Fruit fly (Drosophila melanogaster) whole organism, prepupa: ENCODE measurements around the gene Ire1.

Experiments
- CG10631 ChIP-seq: fragments of 200-800 bp; sonication (Bioruptor generic); optimal IDR thresholded peaks from 2 replicates; lab custom pipeline; 2016; ENCODE audit warnings: missing biosample characterization, missing genetic modification characterization
- CG11294 ChIP-seq: fragments of 200-800 bp; sonication (Bioruptor generic); IDR thresholded peaks from 2 replicates; pipeline ENCODE4 v1.3.6; 2022; ENCODE audit warnings: missing biosample characterization, missing genetic modification characterization
- CG11902 ChIP-seq: fragments of 200-800 bp; sonication (Bioruptor generic); optimal IDR thresholded peaks from 3 replicates; lab custom pipeline; 2016; ENCODE audit warnings: missing biosample characterization, missing genetic modification characterization
- CG15336 ChIP-seq: fragments of 200-800 bp; sonication (Bioruptor generic); IDR thresholded peaks from 2 replicates; pipeline ENCODE4 v1.3.6; 2022; ENCODE audit warnings: missing biosample characterization, missing genetic modification characterization
- CG16779 ChIP-seq: fragments of 200-800 bp; sonication (Bioruptor generic); optimal IDR thresholded peaks from 3 replicates; lab custom pipeline; 2017; ENCODE audit warnings: missing biosample characterization, mild to moderate bottlenecking, missing genetic modification characterization
- CG3032 ChIP-seq: fragments of 200-800 bp; optimal IDR thresholded peaks from 2 replicates; lab custom pipeline; 2019; ENCODE audit warnings: missing biosample characterization, mild to moderate bottlenecking, missing genetic modification characterization, moderate library complexity
- CG31627 ChIP-seq: fragments of 200-800 bp; sonication (Bioruptor generic); optimal IDR thresholded peaks from 3 replicates; lab custom pipeline; 2016; ENCODE audit warnings: missing biosample characterization, missing genetic modification characterization
- CG32006 ChIP-seq: fragments of 200-800 bp; sonication (Bioruptor generic); optimal IDR thresholded peaks from 3 replicates; lab custom pipeline; 2017; ENCODE audit warnings: missing biosample characterization, mild to moderate bottlenecking, missing genetic modification characterization
- CG34406 ChIP-seq: fragments of 200-800 bp; sonication (Bioruptor generic); optimal IDR thresholded peaks from 3 replicates; lab custom pipeline; 2016; ENCODE audit warnings: missing biosample characterization, missing genetic modification characterization
- CG3919 ChIP-seq: fragments of 200-800 bp; sonication (Bioruptor generic); optimal IDR thresholded peaks from 3 replicates; lab custom pipeline; 2016; ENCODE audit warnings: missing biosample characterization, missing genetic modification characterization
- CG6163 ChIP-seq: fragments of 200-800 bp; sonication (Bioruptor generic); IDR thresholded peaks from 3 replicates; pipeline ENCODE4 v1.3.6; 2022; ENCODE audit warnings: missing biosample characterization, missing genetic modification characterization
- CG6276 ChIP-seq: fragments of 200-800 bp; sonication (Bioruptor generic); optimal IDR thresholded peaks from 2 replicates; lab custom pipeline; 2017; ENCODE audit warnings: missing biosample characterization, mild to moderate bottlenecking, missing genetic modification characterization
- CG8119 ChIP-seq: fragments of 200-800 bp; sonication (Bioruptor generic); IDR thresholded peaks from 3 replicates; pipeline ENCODE4 v1.3.6; 2022; ENCODE audit warnings: missing biosample characterization, missing genetic modification characterization
- CG8319 ChIP-seq: fragments of 200-800 bp; sonication (Bioruptor generic); optimal IDR thresholded peaks from 3 replicates; lab custom pipeline; 2016; ENCODE audit warnings: missing biosample characterization, missing genetic modification characterization
- CG9139 ChIP-seq: fragments of 200-800 bp; sonication (Bioruptor generic); optimal IDR thresholded peaks from 3 replicates; lab custom pipeline; 2017; ENCODE audit warnings: missing biosample characterization, mild to moderate bottlenecking, missing genetic modification characterization
- Eip75B ChIP-seq: fragments of 200-800 bp; sonication (Bioruptor generic); optimal IDR thresholded peaks from 3 replicates; lab custom pipeline; 2016; ENCODE audit warnings: missing biosample characterization, missing genetic modification characterization
- Eip78C ChIP-seq: fragments of 200-800 bp; sonication (Bioruptor generic); peaks from one replicate; lab custom pipeline; 2016; ENCODE audit warnings: missing biosample characterization, missing genetic modification characterization
- Eip93F ChIP-seq: fragments of 200-800 bp; sonication (Bioruptor generic); optimal IDR thresholded peaks from 2 replicates; lab custom pipeline; 2016; ENCODE audit warnings: missing biosample characterization, mild to moderate bottlenecking, missing genetic modification characterization
- Ets21C ChIP-seq: fragments of 200-800 bp; sonication (Bioruptor generic); optimal IDR thresholded peaks from 3 replicates; lab custom pipeline; 2016; ENCODE audit warnings: missing biosample characterization, missing genetic modification characterization
- Ets96B ChIP-seq: fragments of 200-800 bp; optimal IDR thresholded peaks from 2 replicates; lab custom pipeline; 2019; ENCODE audit warnings: missing biosample characterization, mild to moderate bottlenecking, missing genetic modification characterization, moderate library complexity
- Gug ChIP-seq: fragments of 200-800 bp; sonication (Bioruptor generic); IDR thresholded peaks from 2 replicates; pipeline ENCODE4 v1.3.6; 2022; ENCODE audit warnings: missing biosample characterization, missing genetic modification characterization
- Hr38 ChIP-seq: sonication (Bioruptor generic); optimal IDR thresholded peaks from 2 replicates; lab custom pipeline; 2016; ENCODE audit warnings: missing biosample characterization, missing genetic modification characterization
- Hr4 ChIP-seq: fragments of 200-800 bp; sonication (Bioruptor generic); optimal IDR thresholded peaks from 3 replicates; lab custom pipeline; 2016; ENCODE audit warnings: missing biosample characterization, missing genetic modification characterization
- Lpt ChIP-seq: fragments of 200-800 bp; sonication (Bioruptor generic); optimal IDR thresholded peaks from 3 replicates; lab custom pipeline; 2016; ENCODE audit warnings: missing biosample characterization, missing genetic modification characterization
- OdsH ChIP-seq: fragments of 200-800 bp; sonication (Bioruptor generic); optimal IDR thresholded peaks from 3 replicates; lab custom pipeline; 2016; ENCODE audit warnings: missing biosample characterization, missing genetic modification characterization
- Smox ChIP-seq: fragments of 200-800 bp; sonication (Bioruptor generic); optimal IDR thresholded peaks from 3 replicates; lab custom pipeline; 2016; ENCODE audit warnings: missing biosample characterization, missing genetic modification characterization
- Sox102F ChIP-seq: fragments of 200-800 bp; sonication (Bioruptor generic); optimal IDR thresholded peaks from 2 replicates; lab custom pipeline; 2016; ENCODE audit warnings: missing biosample characterization, mild to moderate bottlenecking, missing genetic modification characterization
- Sox15 ChIP-seq: fragments of 200-800 bp; sonication (Bioruptor generic); optimal IDR thresholded peaks from 3 replicates; lab custom pipeline; 2016; ENCODE audit warnings: missing biosample characterization, missing genetic modification characterization
- achi ChIP-seq: fragments of 200-800 bp; sonication (Bioruptor generic); optimal IDR thresholded peaks from 3 replicates; lab custom pipeline; 2016; ENCODE audit warnings: missing biosample characterization, missing genetic modification characterization
- acj6 ChIP-seq: fragments of 200-800 bp; sonication (Bioruptor generic); optimal IDR thresholded peaks from 3 replicates; lab custom pipeline; 2016; ENCODE audit warnings: missing biosample characterization, missing genetic modification characterization
- cyc ChIP-seq: fragments of 200-800 bp; sonication (Bioruptor generic); optimal IDR thresholded peaks from 3 replicates; lab custom pipeline; 2016; ENCODE audit warnings: missing biosample characterization, missing genetic modification characterization
- dac ChIP-seq: fragments of 200-800 bp; sonication (Bioruptor generic); optimal IDR thresholded peaks from 2 replicates; lab custom pipeline; 2017; ENCODE audit warnings: missing biosample characterization, mild to moderate bottlenecking, missing genetic modification characterization
- dsx ChIP-seq: fragments of 200-800 bp; optimal IDR thresholded peaks from 3 replicates; lab custom pipeline; 2019; ENCODE audit warnings: missing biosample characterization, mild to moderate bottlenecking, missing genetic modification characterization, moderate library complexity; ENCODE audit not compliant: poor library complexity, severe bottlenecking
- eg ChIP-seq: fragments of 200-800 bp; sonication (Bioruptor generic); IDR thresholded peaks from 3 replicates; pipeline ENCODE4 v1.3.6; 2022; ENCODE audit warnings: missing biosample characterization, missing genetic modification characterization
- esn ChIP-seq: fragments of 200-800 bp; sonication (Bioruptor generic); optimal IDR thresholded peaks from 2 replicates; lab custom pipeline; 2016; ENCODE audit warnings: missing biosample characterization, mild to moderate bottlenecking, missing genetic modification characterization, moderate library complexity
- fd59A ChIP-seq: fragments of 200-800 bp; sonication (Bioruptor generic); optimal IDR thresholded peaks from 2 replicates; lab custom pipeline; 2017; ENCODE audit warnings: missing biosample characterization, mild to moderate bottlenecking, missing genetic modification characterization, missing genetic modification reagents
- fd85E ChIP-seq: fragments of 200-800 bp; sonication (Bioruptor generic); optimal IDR thresholded peaks from 3 replicates; lab custom pipeline; 2016; ENCODE audit warnings: missing biosample characterization, missing genetic modification characterization
- fkh ChIP-seq: fragments of 200-800 bp; sonication (Bioruptor generic); optimal IDR thresholded peaks from 3 replicates; lab custom pipeline; 2017; ENCODE audit warnings: missing biosample characterization, mild to moderate bottlenecking, missing genetic modification characterization, moderate library complexity
- lz ChIP-seq: fragments of 200-800 bp; sonication (Bioruptor generic); optimal IDR thresholded peaks from 3 replicates; lab custom pipeline; 2016; ENCODE audit warnings: missing biosample characterization, missing genetic modification characterization
- net ChIP-seq: fragments of 200-800 bp; sonication (Bioruptor generic); optimal IDR thresholded peaks from 3 replicates; lab custom pipeline; 2016; ENCODE audit warnings: missing biosample characterization, missing genetic modification characterization
- pdm3 ChIP-seq: fragments of 200-800 bp; sonication (Bioruptor generic); optimal IDR thresholded peaks from 3 replicates; lab custom pipeline; 2016; ENCODE audit warnings: missing biosample characterization, missing genetic modification characterization
- salr ChIP-seq, 2 experiments: fragments of 200-800 bp; sonication (Bioruptor generic); optimal IDR thresholded peaks; 3 replicates each; lab custom pipeline; 2016 to 2018; ENCODE audit warnings: missing biosample characterization in 2 of 2, missing genetic modification characterization in 2 of 2, mild to moderate bottlenecking in 1 of 2
- spab ChIP-seq: fragments of 200-800 bp; sonication (Bioruptor generic); optimal IDR thresholded peaks from 2 replicates; lab custom pipeline; 2017; ENCODE audit warnings: missing biosample characterization, mild to moderate bottlenecking, missing genetic modification characterization, missing genetic modification reagents
- ss ChIP-seq, 2 experiments: fragments of 200-800 bp; sonication (Bioruptor generic); optimal IDR thresholded peaks; 2 replicates in 1 of 2; 3 replicates in 1 of 2; lab custom pipeline; 2017 to 2018; ENCODE audit warnings: mild to moderate bottlenecking in 2 of 2, missing biosample characterization in 2 of 2, missing genetic modification characterization in 2 of 2, moderate library complexity in 1 of 2
- svp ChIP-seq: fragments of 200-800 bp; sonication (Bioruptor generic); peaks from one replicate; lab custom pipeline; 2016; ENCODE audit warnings: missing biosample characterization, missing genetic modification characterization
- topi ChIP-seq: fragments of 200-800 bp; sonication (Bioruptor generic); optimal IDR thresholded peaks from 3 replicates; lab custom pipeline; 2016; ENCODE audit warnings: missing biosample characterization, missing genetic modification characterization
- vri ChIP-seq: fragments of 200-800 bp; sonication (Bioruptor generic); optimal IDR thresholded peaks from 3 replicates; lab custom pipeline; 2016; ENCODE audit warnings: missing biosample characterization, mild to moderate bottlenecking, missing genetic modification characterization

Ire1 gene

DNA sequence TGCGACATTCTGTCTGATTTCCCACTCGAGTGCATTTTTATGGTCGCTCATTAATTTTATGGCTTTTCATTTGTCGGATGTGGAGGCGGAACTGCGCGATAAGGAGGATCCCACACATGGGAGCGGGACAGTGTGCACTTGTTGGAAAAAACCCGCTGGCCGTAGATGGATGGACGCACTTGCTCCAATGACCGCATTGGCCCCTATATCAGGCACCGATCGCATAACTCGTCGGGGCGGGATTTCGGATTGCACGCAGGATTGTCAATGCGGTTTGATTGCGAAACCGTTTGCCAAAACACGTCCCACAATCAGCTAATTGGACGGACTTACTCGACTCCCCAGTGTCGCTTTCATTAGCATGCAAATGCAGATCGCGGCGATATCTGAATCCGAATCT is 49.6 kb downstream of the Ire1 start:
- peak; percentile 93 for TF ChIP-seq svp
- TF ChIP-seq cyc (GFP tag; lab: Kevin White, UChicago) = no peak

dm6 chr3R:19808430-19808756 is 52.7 kb downstream of the Ire1 start:
- TF ChIP-seq CG31627 = no peak
- TF ChIP-seq CG9139 (GFP tag; lab: Kevin White, UChicago) = no peak
- peak; percentile 45 for TF ChIP-seq svp
- no peak for TF ChIP-seq acj6
- TF ChIP-seq Hr38 (GFP tag; lab: Kevin White, UChicago) = no peak
- no peak for TF ChIP-seq CG34406 (GFP tag; lab: Kevin White, UChicago)
- no peak for TF ChIP-seq CG8119 (GFP tag; lab: Robert Waterston, UW)
- 0 out of 2 replicates have a peak, but pooled peaks have one; percentile 1 for TF ChIP-seq Gug (GFP tag; lab: Robert Waterston, UW)
- no peak for TF ChIP-seq OdsH (GFP tag; lab: Kevin White, UChicago)
- no peak for TF ChIP-seq CG11294 (GFP tag; lab: Robert Waterston, UW)
- peak; percentile 42 for TF ChIP-seq CG32006 (GFP tag; lab: Kevin White, UChicago)
- peak; percentile 11 for TF ChIP-seq CG6276 (GFP tag; lab: Kevin White, UChicago)
- TF ChIP-seq cyc (GFP tag; lab: Kevin White, UChicago) = no peak
- no peak for TF ChIP-seq ss (GFP tag; optimal IDR thresholded peaks at IDR 0.05; lab: Kevin White, UChicago)
- no peak for TF ChIP-seq fd59A (GFP tag; lab: Kevin White, UChicago)
- no peak for TF ChIP-seq CG10631
- no peak for TF ChIP-seq CG11902 (GFP tag; lab: Kevin White, UChicago)
- TF ChIP-seq eg (GFP tag; lab: Robert Waterston, UW) = no peak; the same call in 2 of the 3 replicates
- TF ChIP-seq Hr4 (GFP tag; lab: Kevin White, UChicago) = no peak
- peak; percentile 3 for TF ChIP-seq vri (GFP tag; lab: Kevin White, UChicago)

DNA sequence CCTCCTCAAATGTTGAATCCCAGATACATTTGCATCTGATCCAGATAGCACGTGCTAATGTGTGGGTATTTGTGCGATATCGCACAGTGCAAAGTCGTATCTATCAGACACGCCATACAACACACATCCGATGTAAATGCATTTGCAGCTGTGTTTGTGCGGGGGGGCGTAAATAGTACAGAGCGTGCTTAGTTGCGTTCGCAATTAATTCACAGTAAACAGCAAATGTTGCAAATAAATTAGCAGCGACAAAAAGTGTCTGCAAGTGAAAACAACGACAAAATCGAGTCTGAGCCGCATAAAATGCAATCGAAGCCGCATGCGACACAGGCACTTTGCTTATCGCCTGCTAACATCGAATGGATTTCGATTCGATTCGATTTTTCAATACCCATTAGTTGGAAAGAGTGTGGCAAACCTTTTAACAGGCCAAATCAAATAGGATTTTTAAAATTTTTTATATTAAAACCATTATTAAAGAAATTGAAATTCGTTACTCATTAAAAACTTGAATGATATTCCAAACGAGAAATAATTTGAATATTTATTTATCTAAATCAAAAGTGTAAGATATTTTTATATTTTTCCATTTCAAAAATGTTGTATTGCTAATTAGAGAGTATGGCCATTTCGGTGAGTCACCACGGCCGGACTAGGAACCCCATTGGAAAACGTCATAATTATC is 53.2 kb downstream of the Ire1 start:
- peak in 1 of 2 experiments; percentile 68 for TF ChIP-seq salr (GFP tag; optimal IDR thresholded peaks at IDR 0.05; lab: Kevin White, UChicago)
- no peak for TF ChIP-seq Sox102F
- peak; percentile 46 for TF ChIP-seq Gug (GFP tag; lab: Robert Waterston, UW)
- TF ChIP-seq fkh (GFP tag; lab: Kevin White, UChicago) = no peak
- TF ChIP-seq spab (GFP tag; lab: Kevin White, UChicago) = peak; percentile 29
- no peak for TF ChIP-seq Smox
- TF ChIP-seq fd59A (GFP tag; lab: Kevin White, UChicago) = no peak
- TF ChIP-seq Lpt (GFP tag; lab: Kevin White, UChicago) = no peak
- no peak for TF ChIP-seq Ets96B (tag; lab: Kevin White, UChicago)
- no peak for TF ChIP-seq vri (GFP tag; lab: Kevin White, UChicago)
- peak; percentile 49; the same call in 1 of the 2 replicates for TF ChIP-seq CG15336 (GFP tag; lab: Robert Waterston, UW)
- TF ChIP-seq esn = peak; percentile 4
- TF ChIP-seq CG9139 (GFP tag; lab: Kevin White, UChicago) = no peak
- peak; percentile 41 for TF ChIP-seq CG3032
- no peak for TF ChIP-seq Eip75B (GFP tag; lab: Kevin White, UChicago)
- TF ChIP-seq Sox15 (GFP tag; lab: Kevin White, UChicago) = no peak
- peak; percentile 57 for TF ChIP-seq pdm3 (GFP tag; lab: Kevin White, UChicago)
- no peak for TF ChIP-seq CG34406 (GFP tag; lab: Kevin White, UChicago)
- no peak for TF ChIP-seq dac (GFP tag; lab: Kevin White, UChicago)
- peak; percentile 27 for TF ChIP-seq net (GFP tag; lab: Kevin White, UChicago)
- TF ChIP-seq fd85E (GFP tag; lab: Kevin White, UChicago) = no peak
- no peak for TF ChIP-seq dsx (GFP tag; lab: Kevin White, UChicago)
- no peak for TF ChIP-seq cyc (GFP tag; lab: Kevin White, UChicago)
- TF ChIP-seq CG3919 (GFP tag; lab: Kevin White, UChicago) = no peak
- TF ChIP-seq achi = peak; percentile 37
- peak; percentile 69 for TF ChIP-seq Eip78C (GFP tag; lab: Kevin White, UChicago)
- TF ChIP-seq ss (GFP tag; optimal IDR thresholded peaks at IDR 0.05; lab: Kevin White, UChicago) = peak in 1 of 2 experiments; percentile 1
- no peak for TF ChIP-seq Ets21C (GFP tag; lab: Kevin White, UChicago)
- TF ChIP-seq CG16779 (tag; lab: Kevin White, UChicago) = no peak
- TF ChIP-seq CG8319 (GFP tag; lab: Kevin White, UChicago) = no peak
- no peak for TF ChIP-seq svp
- TF ChIP-seq lz (GFP tag; lab: Kevin White, UChicago) = no peak
- TF ChIP-seq CG6163 (GFP tag; lab: Robert Waterston, UW) = no peak; the same call in 2 of the 3 replicates
- peak; percentile 30 for TF ChIP-seq CG10631
- no peak for TF ChIP-seq topi (GFP tag; lab: Kevin White, UChicago)
- TF ChIP-seq Eip93F (GFP tag; lab: Kevin White, UChicago) = no peak
